Fruit fly (Drosophila melanogaster) whole organism, pupa: ENCODE data around the gene msd1.

Experiments used
- CG10348 ChIP-seq: fragments of 200-800 bp; sonication (Bioruptor generic); IDR thresholded peaks from 2 replicates; pipeline ENCODE4 v1.3.6; 2022; ENCODE audit warnings: missing biosample characterization, missing genetic modification characterization
- CG12605 ChIP-seq: fragments of 200-800 bp; sonication (Bioruptor generic); IDR thresholded peaks from 2 replicates; pipeline ENCODE4 v1.3.6; 2022; ENCODE audit warnings: missing biosample characterization, missing genetic modification characterization
- CG13204 ChIP-seq: fragments of 200-800 bp; sonication (Bioruptor generic); optimal IDR thresholded peaks from 2 replicates; lab custom pipeline; 2018; ENCODE audit warnings: missing biosample characterization, mild to moderate bottlenecking, missing genetic modification characterization, moderate library complexity
- CG34367 ChIP-seq: fragments of 200-800 bp; sonication (Bioruptor generic); optimal IDR thresholded peaks from 2 replicates; lab custom pipeline; 2018; ENCODE audit warnings: missing biosample characterization, mild to moderate bottlenecking, missing genetic modification characterization
- CG8159 ChIP-seq: fragments of 200-800 bp; sonication (Bioruptor generic); optimal IDR thresholded peaks from 3 replicates; lab custom pipeline; 2018; ENCODE audit warnings: missing biosample characterization, mild to moderate bottlenecking, missing genetic modification characterization, moderate library complexity
- CG8301 ChIP-seq: fragments of 200-800 bp; sonication (Bioruptor generic); optimal IDR thresholded peaks from 2 replicates; lab custom pipeline; 2018; ENCODE audit warnings: missing biosample characterization, mild to moderate bottlenecking, missing genetic modification characterization
- CG9948 ChIP-seq: fragments of 200-800 bp; sonication (Bioruptor generic); optimal IDR thresholded peaks from 2 replicates; lab custom pipeline; 2018; ENCODE audit warnings: missing biosample characterization, mild to moderate bottlenecking, missing genetic modification characterization, moderate library complexity
- EcR ChIP-seq: fragments of 200-800 bp; sonication (Bioruptor generic); optimal IDR thresholded peaks from 3 replicates; lab custom pipeline; 2019; ENCODE audit warnings: missing biosample characterization, missing genetic modification characterization, mild to moderate bottlenecking, moderate library complexity, missing genetic modification reagents
- Ets98B ChIP-seq: fragments of 200-800 bp; sonication (Bioruptor generic); IDR thresholded peaks from 2 replicates; pipeline ENCODE4 v1.3.6; 2022; ENCODE audit warnings: missing biosample characterization, missing genetic modification characterization
- Pif1A ChIP-seq: fragments of 200-800 bp; sonication (Bioruptor generic); optimal IDR thresholded peaks from 3 replicates; lab custom pipeline; 2016; ENCODE audit warnings: missing biosample characterization, missing genetic modification characterization
- Pif1B ChIP-seq: fragments of 200-800 bp; sonication (Bioruptor generic); optimal IDR thresholded peaks from 3 replicates; lab custom pipeline; 2016; ENCODE audit warnings: missing biosample characterization, missing genetic modification characterization
- rn ChIP-seq: fragments of 200-800 bp; sonication (Bioruptor generic); IDR thresholded peaks from 2 replicates; pipeline ENCODE4 v1.3.6; 2022; ENCODE audit warnings: missing biosample characterization, missing genetic modification characterization

DNA sequence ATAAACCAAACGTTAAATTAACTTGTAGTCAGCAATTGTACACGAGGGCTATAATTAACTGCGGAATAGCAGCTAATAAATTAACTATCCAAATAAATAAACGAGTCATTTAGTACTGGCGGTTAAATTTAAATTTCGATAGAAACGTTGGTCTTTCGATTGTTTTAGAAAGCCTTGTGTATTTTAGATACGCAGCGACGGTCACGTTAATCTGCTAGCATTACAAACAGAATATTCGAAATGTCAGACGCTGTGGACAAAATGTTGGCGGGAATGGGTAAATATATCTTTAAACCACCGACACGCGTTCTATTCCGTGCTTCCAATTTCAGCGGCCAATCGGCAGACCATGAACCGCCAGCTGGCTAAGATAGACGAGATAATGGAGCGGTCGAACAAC lies at the start of gene msd1:
- TF ChIP-seq Pif1B (GFP tag; lab: Kevin White, UChicago), result no peak
- no peak for TF ChIP-seq CG13204
- no peak for TF ChIP-seq CG12605
- no peak for TF ChIP-seq CG9948
- TF ChIP-seq CG34367 (tag; lab: Kevin White, UChicago), result no peak
- no peak for TF ChIP-seq CG10348
- TF ChIP-seq Ets98B (GFP tag; lab: Robert Waterston, UW), result no peak
- no peak for TF ChIP-seq rn (GFP tag; lab: Robert Waterston, UW)
- TF ChIP-seq EcR (GFP tag; lab: Kevin White, UChicago), result no peak
- TF ChIP-seq CG8301 (tag; lab: Kevin White, UChicago), result no peak
- no peak for TF ChIP-seq Pif1A (GFP tag; lab: Kevin White, UChicago)
- no peak for TF ChIP-seq CG8159
